Worm (Caenorhabditis elegans): Measurements from ENCODE around the gene Y45F10C.6.
A peak's percentile ranks its signal among the peaks of the same experiment; 100 is the strongest.

Y45F10C.6 gene

DNA sequence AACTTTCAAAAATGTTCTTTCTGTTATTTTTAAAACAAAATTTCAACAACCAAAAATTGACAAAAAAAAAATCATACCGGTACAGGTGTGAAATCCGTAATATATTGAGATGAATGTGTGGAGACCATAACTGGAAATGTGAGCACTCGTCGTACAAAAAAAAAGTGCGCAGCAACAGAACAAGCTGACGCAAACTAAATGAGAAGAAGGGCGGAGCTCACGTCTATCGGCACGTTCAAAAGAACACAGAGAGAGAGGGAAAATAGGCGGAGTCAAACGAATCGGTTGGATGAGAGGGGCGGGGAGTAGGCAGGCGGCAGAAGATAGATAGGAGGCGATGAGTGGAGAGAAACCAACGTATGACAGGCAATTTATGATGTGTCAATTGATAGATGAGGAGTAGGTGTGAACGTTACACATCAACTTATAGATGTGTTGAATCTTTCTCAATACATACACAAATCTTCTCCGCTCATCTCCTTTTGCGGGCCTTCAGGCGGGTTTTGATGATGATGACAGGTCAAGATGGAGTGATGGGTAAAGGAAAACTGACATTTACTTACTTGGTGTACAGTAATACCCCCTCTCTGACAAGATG, 51.8 kb downstream of the Y45F10C.6 start, which contains the start of gene tlp-1 (continued):
- TF ChIP-seq nhr-10 (tag; optimal IDR thresholded peaks at IDR 0.05) (no peak), tra-1 (GFP tag; IDR thresholded peaks at IDR 0.05) (0 out of 2 replicates have a peak, but pooled peaks have one; percentile 49), arid-1 (GFP tag; conservative IDR thresholded peaks at IDR 0.05) (no peak), dmd-6 (GFP tag; IDR thresholded peaks at IDR 0.05) (peak; percentile 26; the same call in 1 of the 2 replicates), mdl-1 (tag; optimal IDR thresholded peaks at IDR 0.05) (peak in 1 of 2 experiments; percentile 43)

Measured in whole organism, L4 larva.